Worm (Caenorhabditis elegans) whole organism, L4 larva: ENCODE data around the gene rcat-1.
A peak's percentile ranks its signal among the peaks of the same experiment; 100 is the strongest.

Experiments
- F10B5.3 ChIP-seq: sonication (generic microtip); optimal IDR thresholded peaks from 2 replicates; lab custom pipeline; 2016; ENCODE audit warnings: mild to moderate bottlenecking, missing genetic modification characterization, missing compliant biosample characterization
- F26F4.8 ChIP-seq: fragments of 200-800 bp; sonication (Bioruptor generic); conservative IDR thresholded peaks from 2 replicates; pipeline ENCODE4 v1.3.6; 2022; ENCODE audit warnings: missing genetic modification characterization, missing compliant biosample characterization
- R02D3.7 ChIP-seq: fragments of 150-350 bp; sonication (generic microtip); optimal IDR thresholded peaks from 3 replicates; lab custom pipeline; 2014; ENCODE audit warnings: missing biosample characterization, missing genetic modification characterization
- T20F7.1 ChIP-seq: fragments of 200-800 bp; sonication (Bioruptor generic); optimal IDR thresholded peaks from 2 replicates; lab custom pipeline; 2018; ENCODE audit warnings: mild to moderate bottlenecking, missing genetic modification characterization, missing compliant biosample characterization
- T26A8.4 ChIP-seq: fragments of 200-800 bp; sonication (Bioruptor generic); IDR thresholded peaks from 2 replicates; pipeline ENCODE4 v1.3.6; 2022; ENCODE audit warnings: missing genetic modification characterization, missing compliant biosample characterization
- Y48G9A.11 ChIP-seq: fragments of 200-800 bp; sonication (Bioruptor generic); IDR thresholded peaks from 2 replicates; pipeline ENCODE4 v1.3.6; 2022; ENCODE audit warnings: missing genetic modification reagents, missing genetic modification characterization, missing compliant biosample characterization
- aha-1 ChIP-seq: fragments of 150-350 bp; peaks from one replicate; lab custom pipeline; 2014; ENCODE audit warnings: missing biosample characterization, missing genetic modification characterization
- aly-2 ChIP-seq: sonication (generic microtip); optimal IDR thresholded peaks from 2 replicates; lab custom pipeline; 2018; ENCODE audit warnings: missing biosample characterization, missing genetic modification characterization
- ama-1 ChIP-seq: fragments of 150-350 bp; optimal IDR thresholded peaks from 2 replicates; lab custom pipeline; 2014; ENCODE audit warnings: inconsistent platforms, mixed read lengths
- ceh-32 ChIP-seq: sonication (generic microtip); optimal IDR thresholded peaks from 2 replicates; lab custom pipeline; 2016; ENCODE audit warnings: mild to moderate bottlenecking, missing genetic modification characterization, missing compliant biosample characterization; ENCODE audit not compliant: poor library complexity
- cey-2 ChIP-seq: sonication (generic microtip); optimal IDR thresholded peaks from 3 replicates; lab custom pipeline; 2017; ENCODE audit warnings: missing genetic modification characterization, mild to moderate bottlenecking, missing compliant biosample characterization, antibody characterized with exemption, borderline replicate concordance; ENCODE audit not compliant: insufficient read depth
- ctbp-1 ChIP-seq: fragments of 200-800 bp; sonication (Bioruptor generic); IDR thresholded peaks from 2 replicates; pipeline ENCODE4 v1.3.6; 2022; ENCODE audit warnings: missing genetic modification reagents, missing genetic modification characterization, missing compliant biosample characterization
- daf-8 ChIP-seq: fragments of 200-800 bp; sonication (Bioruptor generic); IDR thresholded peaks from 2 replicates; pipeline ENCODE4 v1.3.6; 2022; ENCODE audit warnings: missing genetic modification characterization, missing compliant biosample characterization
- dmd-8 ChIP-seq: fragments of 200-800 bp; sonication (Bioruptor generic); IDR thresholded peaks from 2 replicates; pipeline ENCODE4 v1.3.6; 2022; ENCODE audit warnings: missing genetic modification characterization, missing compliant biosample characterization
- dmd-9 ChIP-seq: fragments of 200-800 bp; sonication (Bioruptor generic); IDR thresholded peaks from 2 replicates; pipeline ENCODE4 v1.3.6; 2022; ENCODE audit warnings: missing genetic modification reagents, missing genetic modification characterization, missing compliant biosample characterization
- dpl-1 ChIP-seq: fragments of 150-350 bp; optimal IDR thresholded peaks from 2 replicates; lab custom pipeline; 2014; ENCODE audit warnings: missing biosample characterization, missing genetic modification reagents, missing genetic modification characterization
- duxl-1 ChIP-seq: sonication (generic microtip); optimal IDR thresholded peaks from 2 replicates; lab custom pipeline; 2016; ENCODE audit warnings: mild to moderate bottlenecking, missing genetic modification characterization, moderate library complexity, missing compliant biosample characterization; ENCODE audit not compliant: poor library complexity
- dve-1 ChIP-seq: sonication (generic microtip); optimal IDR thresholded peaks from 2 replicates; lab custom pipeline; 2017; ENCODE audit warnings: antibody characterized with exemption, mild to moderate bottlenecking, missing genetic modification characterization, missing compliant biosample characterization; ENCODE audit not compliant: insufficient read depth
- egl-27 ChIP-seq: sonication (generic microtip); optimal IDR thresholded peaks from 3 replicates; lab custom pipeline; 2017; ENCODE audit warnings: missing biosample characterization, missing genetic modification reagents, missing genetic modification characterization
- gei-8 ChIP-seq: fragments of 200-800 bp; sonication (Bioruptor generic); optimal IDR thresholded peaks from 2 replicates; lab custom pipeline; 2018; ENCODE audit warnings: mild to moderate bottlenecking, missing genetic modification characterization, missing compliant biosample characterization
- hif-1 ChIP-seq, 2 experiments: sonication (generic microtip); optimal IDR thresholded peaks; 2 replicates each; lab custom pipeline; 2016 to 2017; ENCODE audit warnings: missing compliant biosample characterization in 2 of 2, missing genetic modification characterization in 2 of 2, missing genetic modification reagents in 2 of 2, missing genotype in 2 of 2, mild to moderate bottlenecking in 1 of 2
- hlh-11 ChIP-seq: fragments of 200-800 bp; sonication (Bioruptor generic); optimal IDR thresholded peaks from 2 replicates; lab custom pipeline; 2018; ENCODE audit warnings: mild to moderate bottlenecking, missing genetic modification characterization, missing compliant biosample characterization
- jun-1 ChIP-seq: fragments of 150-350 bp; optimal IDR thresholded peaks from 2 replicates; lab custom pipeline; 2014; ENCODE audit warnings: missing biosample characterization, missing genetic modification reagents, missing genetic modification characterization
- lin-38 ChIP-seq: fragments of 200-800 bp; sonication (Bioruptor generic); IDR thresholded peaks from 2 replicates; pipeline ENCODE4 v1.3.6; 2022; ENCODE audit warnings: missing genetic modification reagents, missing genetic modification characterization, missing compliant biosample characterization
- lsy-2 ChIP-seq, 2 experiments: fragments of 150-350 bp in 1 of 2; sonication (generic microtip) in 1 of 2; optimal IDR thresholded peaks; 2 replicates each; lab custom pipeline; 2014 to 2017; ENCODE audit warnings: missing biosample characterization in 2 of 2, missing genetic modification characterization in 2 of 2
- mes-2 ChIP-seq: sonication (generic microtip); optimal IDR thresholded peaks from 2 replicates; lab custom pipeline; 2016; ENCODE audit warnings: missing genotype, mild to moderate bottlenecking, missing genetic modification characterization, missing compliant biosample characterization; ENCODE audit not compliant: poor library complexity, severe bottlenecking
- nhr-28 ChIP-seq: fragments of 150-350 bp; optimal IDR thresholded peaks from 2 replicates; lab custom pipeline; 2014; ENCODE audit warnings: missing biosample characterization, missing genetic modification characterization
- nhr-42 ChIP-seq: fragments of 200-800 bp; sonication (Bioruptor generic); IDR thresholded peaks from 2 replicates; pipeline ENCODE4 v1.3.6; 2022; ENCODE audit warnings: missing genetic modification characterization, missing compliant biosample characterization
- nhr-76 ChIP-seq: fragments of 150-350 bp; optimal IDR thresholded peaks from 2 replicates; lab custom pipeline; 2014; ENCODE audit warnings: missing biosample characterization, missing genetic modification characterization
- rbr-2 ChIP-seq: sonication (generic microtip); optimal IDR thresholded peaks from 2 replicates; lab custom pipeline; 2016; ENCODE audit warnings: missing genotype, missing genetic modification characterization, missing compliant biosample characterization
- tag-97 ChIP-seq: fragments of 200-800 bp; sonication (Bioruptor generic); IDR thresholded peaks from 2 replicates; pipeline ENCODE4 v1.3.6; 2022; ENCODE audit warnings: missing genetic modification characterization, missing compliant biosample characterization
- unc-62 ChIP-seq, 3 experiments: fragments of 150-350 bp in 1 of 3; sonication (generic microtip); optimal IDR thresholded peaks in 2 of 3; peaks in 1 of 3; 1 replicate in 1 of 3; 2 replicates in 2 of 3; lab custom pipeline; 2014 to 2017; ENCODE audit warnings: missing biosample characterization in 3 of 3, missing genetic modification characterization in 3 of 3, missing genetic modification reagents in 3 of 3, missing genotype in 1 of 3
- vab-7 ChIP-seq: fragments of 200-800 bp; sonication (Bioruptor generic); IDR thresholded peaks from 2 replicates; pipeline ENCODE4 v1.3.6; 2022; ENCODE audit warnings: missing genetic modification reagents, missing genetic modification characterization, missing compliant biosample characterization
- zfp-2 ChIP-seq: sonication (generic microtip); optimal IDR thresholded peaks from 2 replicates; lab custom pipeline; 2016; ENCODE audit warnings: mild to moderate bottlenecking, missing genetic modification characterization, missing compliant biosample characterization
- zip-2 ChIP-seq: fragments of 150-350 bp; optimal IDR thresholded peaks from 2 replicates; lab custom pipeline; 2014; ENCODE audit warnings: missing biosample characterization, missing genetic modification characterization

The rcat-1 gene

ce11 chrIV:244278-244677 lies 11.0 kb downstream of the rcat-1 start:
- TF ChIP-seq F10B5.3 (tag; lab: Kevin White, UChicago), result no peak
- TF ChIP-seq vab-7 (GFP tag; lab: Robert Waterston, UW), result no peak
- TF ChIP-seq nhr-28 (tag; lab: Kevin White, UChicago), result no peak
- TF ChIP-seq ctbp-1 (GFP tag; lab: Robert Waterston, UW), result no peak
- TF ChIP-seq nhr-76, result no peak
- no peak for TF ChIP-seq duxl-1
- TF ChIP-seq ceh-32, result no peak
- TF ChIP-seq hif-1 (tag; optimal IDR thresholded peaks at IDR 0.05; lab: Kevin White, UChicago), result no peak
- no peak for TF ChIP-seq unc-62 (GFP tag; optimal IDR thresholded peaks at IDR 0.05 in 1 of 2; lab: Kevin White, UChicago)
- no peak for TF ChIP-seq unc-62 (tag; optimal IDR thresholded peaks at IDR 0.05; lab: Kevin White, UChicago)
- TF ChIP-seq jun-1, result no peak
- TF ChIP-seq lin-38, result no peak
- TF ChIP-seq, all 104 proteins: peak for 0

DNA sequence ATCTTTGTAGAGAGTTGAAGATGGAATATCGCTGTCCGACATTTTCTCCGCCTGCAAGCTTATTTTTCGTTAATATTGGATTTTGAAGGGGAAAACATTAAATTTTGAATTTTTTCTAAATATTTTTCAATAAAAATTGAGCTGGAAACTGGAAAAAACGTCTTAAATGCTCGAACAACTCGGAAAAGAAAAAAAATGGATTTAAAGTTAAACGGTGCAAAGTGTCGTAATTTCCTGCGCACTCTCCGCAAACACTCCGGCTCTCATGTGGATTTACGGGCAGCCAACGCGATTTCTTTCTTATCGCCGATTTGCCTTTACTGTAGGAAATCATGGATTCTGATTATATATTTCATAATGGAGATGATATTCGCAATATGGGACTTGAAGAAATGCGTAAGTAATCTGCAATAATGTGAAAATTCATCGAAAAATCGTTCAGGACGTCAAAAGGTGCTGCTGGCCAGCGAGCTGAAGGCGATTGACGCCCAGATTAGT lies 14.9 kb downstream of the rcat-1 start, which contains the start of the genes fnta-1 and cogc-8:
Gene fnta-1 (minus strand): TSS at position 51 of the 498 bp plus-strand sequence.
Gene cogc-8 (plus strand): TSS at position 195 of the 498 bp plus-strand sequence.
- peak; percentile 88 for TF ChIP-seq R02D3.7 (tag; lab: Kevin White, UChicago)
- no peak for TF ChIP-seq hlh-11 (tag; lab: Kevin White, UChicago)
- TF ChIP-seq vab-7 (GFP tag; lab: Robert Waterston, UW), result no peak
- peak; percentile 49 for TF ChIP-seq dpl-1 (GFP tag; lab: Kevin White, UChicago)
- no peak for TF ChIP-seq T20F7.1 (GFP tag; lab: Kevin White, UChicago)
- no peak for TF ChIP-seq rbr-2 (tag; lab: Kevin White, UChicago)
- no peak for TF ChIP-seq ceh-32
- TF ChIP-seq mes-2 (tag; lab: Kevin White, UChicago), result peak; percentile 62
- peak; percentile 48 for TF ChIP-seq dve-1
- no peak for TF ChIP-seq zfp-2
- peak; percentile 85 for TF ChIP-seq aha-1 (tag; lab: Kevin White, UChicago)
- TF ChIP-seq nhr-42 (GFP tag; lab: Robert Waterston, UW), result no peak
- TF ChIP-seq zip-2, result no peak
- peak in 1 of 2 experiments; percentile 37 for TF ChIP-seq lsy-2 (tag; optimal IDR thresholded peaks at IDR 0.05; lab: Kevin White, UChicago)
- TF ChIP-seq cey-2 (tag; lab: Kevin White, UChicago), result no peak
- no peak for TF ChIP-seq F26F4.8 (GFP tag; lab: Robert Waterston, UW)
- TF ChIP-seq ama-1 (lab: Kevin White, UChicago), result no peak
- TF ChIP-seq Y48G9A.11 (GFP tag; lab: Robert Waterston, UW), result no peak
- TF ChIP-seq dmd-8 (GFP tag; lab: Robert Waterston, UW), result no peak
- TF ChIP-seq aly-2 (tag; lab: Kevin White, UChicago), result no peak
- no peak for TF ChIP-seq tag-97

ce11 chrIV:237350-237749 lies 17.9 kb downstream of the rcat-1 start, which contains the start of gene ints-13:
Gene ints-13 (minus strand): TSS chrIV:237450.
- peak; percentile 11; the same call in 1 of the 2 replicates for TF ChIP-seq lin-38
- no peak for TF ChIP-seq gei-8 (GFP tag; lab: Kevin White, UChicago)
- TF ChIP-seq, all 104 proteins: peak for 1

DNA sequence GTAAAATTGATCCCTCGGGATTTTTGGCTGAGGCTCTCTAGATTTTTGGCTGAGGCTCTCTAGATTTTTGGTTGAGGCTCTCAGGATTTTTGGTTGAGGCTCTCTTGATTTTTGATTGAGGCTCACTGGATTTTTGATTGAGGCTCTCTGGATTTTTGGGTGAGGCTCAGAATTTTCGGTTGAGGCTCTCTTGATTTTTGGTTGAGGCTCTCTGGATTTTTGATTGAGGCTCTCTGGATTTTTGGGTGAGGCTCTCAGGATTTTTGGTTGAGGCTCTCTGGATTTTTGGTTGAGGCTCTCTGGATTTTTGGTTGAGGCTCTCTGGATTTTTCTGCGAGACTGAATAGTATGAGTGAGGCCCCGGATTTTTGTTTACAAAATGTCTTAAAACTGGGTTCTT lies 19.1 kb downstream of the rcat-1 start:
- TF ChIP-seq tag-97 (no peak), T26A8.4 (GFP tag; lab: Robert Waterston, UW) (no peak), egl-27 (tag; lab: Kevin White, UChicago) (no peak), daf-8 (GFP tag; lab: Robert Waterston, UW) (no peak), dmd-9 (GFP tag; lab: Robert Waterston, UW) (no peak)
